Fruit fly (Drosophila melanogaster) whole organism: Measurements from ENCODE around the gene Sry-delta.

Source experiments
- CG8478 ChIP-seq: fragments of >200 bp; optimal IDR thresholded peaks from 2 replicates; lab custom pipeline; 2018; ENCODE audit warnings: inconsistent platforms
- psq ChIP-seq: fragments of >200 bp; optimal IDR thresholded peaks from 2 replicates; lab custom pipeline; 2017

- TF ChIP-seq CG8478 (no peak), psq (lab: Kevin White, UChicago) (no peak)
These were observed 17.5 kb downstream of the Sry-delta start for dm6 chr3R:30060451-30061153.
